Worm (Caenorhabditis elegans) whole organism, midembryonic: ENCODE measurements around the gene C10F3.7.

Experiments used
- flt-1 ChIP-seq: fragments of 200-800 bp; sonication (Bioruptor generic); IDR thresholded peaks from 2 replicates; pipeline ENCODE4 v1.3.6; 2022; ENCODE audit warnings: missing genetic modification characterization, missing compliant biosample characterization
- tab-1 ChIP-seq: fragments of 200-800 bp; sonication (Bioruptor generic); IDR thresholded peaks from 2 replicates; pipeline ENCODE4 v1.3.6; 2022; ENCODE audit warnings: missing genetic modification characterization, missing compliant biosample characterization

ce11 chrV:5982722-5983121, 3.9 kb downstream of the C10F3.7 start:
- no peak for TF ChIP-seq flt-1 (GFP tag; lab: Robert Waterston, UW)
- TF ChIP-seq tab-1 (GFP tag; lab: Robert Waterston, UW) = no peak
